Worm (Caenorhabditis elegans) whole organism, L1 larva: ENCODE results near the gene pei-2.

Experiments used
- C04F5.9 ChIP-seq: sonication (generic microtip); optimal IDR thresholded peaks from 2 replicates; lab custom pipeline; 2016; ENCODE audit warnings: missing genetic modification characterization, missing compliant biosample characterization
- C34B4.2 ChIP-seq: sonication (generic microtip); optimal IDR thresholded peaks from 2 replicates; lab custom pipeline; 2017; ENCODE audit warnings: mild to moderate bottlenecking, missing genetic modification characterization, missing compliant biosample characterization
- Y116A8C.19 ChIP-seq: sonication (generic microtip); optimal IDR thresholded peaks from 2 replicates; lab custom pipeline; 2016; ENCODE audit warnings: missing compliant biosample characterization, missing genetic modification characterization, borderline replicate concordance
- aly-2 ChIP-seq: fragments of 150-350 bp; optimal IDR thresholded peaks from 2 replicates; lab custom pipeline; 2014; ENCODE audit warnings: missing biosample characterization, missing genetic modification characterization
- blmp-1 ChIP-seq: fragments of 150-350 bp; optimal IDR thresholded peaks from 2 replicates; lab custom pipeline; 2014; ENCODE audit warnings: missing biosample characterization, missing genetic modification characterization
- ceh-63 ChIP-seq: fragments of 200-800 bp; sonication (Bioruptor generic); optimal IDR thresholded peaks from 2 replicates; lab custom pipeline; 2018; ENCODE audit warnings: mild to moderate bottlenecking, missing genetic modification characterization, missing compliant biosample characterization
- ceh-82 ChIP-seq, 3 experiments: fragments of 150-350 bp in 1 of 3; sonication (generic microtip) in 2 of 3; optimal IDR thresholded peaks; 2 replicates each; lab custom pipeline; 2014 to 2017; ENCODE audit warnings: missing biosample characterization in 3 of 3, missing genetic modification characterization in 3 of 3
- ceh-90 ChIP-seq: sonication (generic microtip); optimal IDR thresholded peaks from 2 replicates; lab custom pipeline; 2016; ENCODE audit warnings: missing genetic modification characterization, missing compliant biosample characterization
- dpl-1 ChIP-seq, 3 experiments: fragments of 150-350 bp in 2 of 3; sonication (generic microtip) in 1 of 3; optimal IDR thresholded peaks; 2 replicates each; lab custom pipeline; 2014 to 2017; ENCODE audit warnings: missing biosample characterization in 3 of 3, missing genetic modification characterization in 3 of 3, missing genetic modification reagents in 3 of 3
- efl-1 ChIP-seq, 4 experiments: fragments of 150-350 bp; optimal IDR thresholded peaks in 3 of 4; peaks in 1 of 4; 1 replicate in 1 of 4; 2 replicates in 3 of 4; lab custom pipeline; 2014; ENCODE audit warnings: missing biosample characterization in 2 of 4, missing genetic modification characterization in 2 of 4, missing genetic modification reagents in 2 of 4
- egl-13 ChIP-seq: sonication (generic microtip); optimal IDR thresholded peaks from 2 replicates; lab custom pipeline; 2016; ENCODE audit warnings: missing genotype, missing genetic modification reagents, missing genetic modification characterization, missing compliant biosample characterization
- elt-2 ChIP-seq: sonication (generic microtip); optimal IDR thresholded peaks from 2 replicates; lab custom pipeline; 2016; ENCODE audit warnings: missing genetic modification characterization, mild to moderate bottlenecking, inconsistent platforms, missing compliant biosample characterization, missing genetic modification reagents
- elt-3 ChIP-seq, 6 experiments: fragments of 150-350 bp in 1 of 6; sonication (generic microtip); optimal IDR thresholded peaks; 2 replicates each; lab custom pipeline; 2017 to 2018; ENCODE audit warnings: missing biosample characterization in 6 of 6, missing genetic modification characterization in 6 of 6, inconsistent platforms in 1 of 6
- ets-5 ChIP-seq: fragments of 200-800 bp; sonication (Bioruptor generic); IDR thresholded peaks from 2 replicates; pipeline ENCODE4 v1.3.6; 2022; ENCODE audit warnings: missing genetic modification characterization, missing compliant biosample characterization
- fkh-8 ChIP-seq: sonication (generic microtip); optimal IDR thresholded peaks from 2 replicates; lab custom pipeline; 2016; ENCODE audit warnings: mild to moderate bottlenecking, missing genetic modification characterization, missing compliant biosample characterization
- fos-1 ChIP-seq: fragments of 150-350 bp; optimal IDR thresholded peaks from 2 replicates; lab custom pipeline; 2014; ENCODE audit warnings: missing biosample characterization, missing genetic modification characterization
- grh-1 ChIP-seq: fragments of 200-800 bp; sonication (Bioruptor generic); IDR thresholded peaks from 2 replicates; pipeline ENCODE4 v1.3.6; 2022; ENCODE audit warnings: missing genetic modification reagents, missing genetic modification characterization, missing compliant biosample characterization
- hpl-2 ChIP-seq: fragments of 150-350 bp; optimal IDR thresholded peaks from 2 replicates; lab custom pipeline; 2014; ENCODE audit warnings: missing biosample characterization, missing genetic modification reagents, missing genetic modification characterization
- irx-1 ChIP-seq: sonication (generic microtip); optimal IDR thresholded peaks from 2 replicates; lab custom pipeline; 2016; ENCODE audit warnings: missing genetic modification characterization, missing compliant biosample characterization
- isw-1 ChIP-seq: fragments of 200-800 bp; sonication (Bioruptor generic); IDR thresholded peaks from 2 replicates; pipeline ENCODE4 v1.3.6; 2022; ENCODE audit warnings: missing genetic modification characterization, missing compliant biosample characterization
- jun-1 ChIP-seq: fragments of 150-350 bp; optimal IDR thresholded peaks from 2 replicates; lab custom pipeline; 2014; ENCODE audit warnings: missing biosample characterization, missing genetic modification reagents, missing genetic modification characterization
- lin-15B ChIP-seq: fragments of 150-350 bp; sonication (generic microtip); optimal IDR thresholded peaks from 3 replicates; lab custom pipeline; 2014; ENCODE audit warnings: missing biosample characterization, missing genetic modification characterization
- lin-35 ChIP-seq, 2 experiments: fragments of 150-350 bp; optimal IDR thresholded peaks; 2 replicates each; lab custom pipeline; 2014; ENCODE audit warnings: missing biosample characterization in 2 of 2, missing genetic modification characterization in 2 of 2, missing genetic modification reagents in 2 of 2
- lin-39 ChIP-seq: fragments of 150-350 bp; optimal IDR thresholded peaks from 2 replicates; lab custom pipeline; 2014; ENCODE audit warnings: missing biosample characterization, missing genetic modification reagents, missing genetic modification characterization
- mep-1 ChIP-seq: fragments of 150-350 bp; optimal IDR thresholded peaks from 2 replicates; lab custom pipeline; 2014; ENCODE audit warnings: missing biosample characterization, missing genetic modification characterization
- nhr-12 ChIP-seq: sonication (generic microtip); optimal IDR thresholded peaks from 2 replicates; lab custom pipeline; 2017; ENCODE audit warnings: missing biosample characterization, missing genetic modification characterization
- nhr-19 ChIP-seq: fragments of 200-800 bp; sonication (Bioruptor generic); conservative IDR thresholded peaks from 2 replicates; pipeline ENCODE4 v1.3.6; 2022; ENCODE audit warnings: missing genetic modification characterization, missing compliant biosample characterization
- nhr-20 ChIP-seq: sonication (generic microtip); optimal IDR thresholded peaks from 2 replicates; lab custom pipeline; 2016; ENCODE audit warnings: mild to moderate bottlenecking, missing genetic modification characterization, missing compliant biosample characterization
- nhr-237 ChIP-seq: fragments of 150-350 bp; optimal IDR thresholded peaks from 2 replicates; lab custom pipeline; 2014; ENCODE audit warnings: missing biosample characterization, missing genetic modification characterization
- nhr-47 ChIP-seq: sonication (generic microtip); optimal IDR thresholded peaks from 2 replicates; lab custom pipeline; 2016; ENCODE audit warnings: mild to moderate bottlenecking, missing genetic modification characterization, moderate library complexity, missing compliant biosample characterization
- nhr-76 ChIP-seq: sonication (generic microtip); optimal IDR thresholded peaks from 2 replicates; lab custom pipeline; 2017; ENCODE audit warnings: missing biosample characterization, missing genetic modification characterization
- nhr-77 ChIP-seq: fragments of 150-350 bp; optimal IDR thresholded peaks from 2 replicates; lab custom pipeline; 2014; ENCODE audit warnings: missing biosample characterization, missing genetic modification characterization
- nhr-84 ChIP-seq: sonication (generic microtip); optimal IDR thresholded peaks from 2 replicates; lab custom pipeline; 2017; ENCODE audit warnings: missing biosample characterization, missing genetic modification characterization
- nhr-85 ChIP-seq: sonication (generic microtip); peaks from one replicate; lab custom pipeline; 2016; ENCODE audit warnings: missing genetic modification characterization, inconsistent platforms, missing compliant biosample characterization
- nhr-90 ChIP-seq: sonication (generic microtip); optimal IDR thresholded peaks from 2 replicates; lab custom pipeline; 2016; ENCODE audit warnings: mild to moderate bottlenecking, missing genetic modification characterization, missing compliant biosample characterization; ENCODE audit not compliant: poor library complexity
- pax-3 ChIP-seq: fragments of 200-800 bp; sonication (Bioruptor generic); optimal IDR thresholded peaks from 2 replicates; lab custom pipeline; 2018; ENCODE audit warnings: mild to moderate bottlenecking, missing genetic modification characterization, moderate library complexity, missing compliant biosample characterization
- snu-23 ChIP-seq: sonication (generic microtip); optimal IDR thresholded peaks from 2 replicates; lab custom pipeline; 2016; ENCODE audit warnings: missing genetic modification characterization, missing compliant biosample characterization
- sox-4 ChIP-seq: sonication (generic microtip); optimal IDR thresholded peaks from 2 replicates; lab custom pipeline; 2016; ENCODE audit warnings: missing genetic modification characterization, missing compliant biosample characterization
- sup-37 ChIP-seq: fragments of 200-800 bp; sonication (Bioruptor generic); optimal IDR thresholded peaks from 2 replicates; lab custom pipeline; 2018; ENCODE audit warnings: mild to moderate bottlenecking, missing genetic modification characterization, missing compliant biosample characterization
- tbx-2 ChIP-seq: sonication (generic microtip); optimal IDR thresholded peaks from 2 replicates; lab custom pipeline; 2016; ENCODE audit warnings: missing genetic modification characterization, missing compliant biosample characterization
- tlp-1 ChIP-seq: fragments of 150-350 bp; optimal IDR thresholded peaks from 2 replicates; lab custom pipeline; 2014; ENCODE audit warnings: missing biosample characterization, missing genetic modification characterization
- unc-98 ChIP-seq: fragments of 200-800 bp; sonication (Bioruptor generic); IDR thresholded peaks from 2 replicates; pipeline ENCODE4 v1.3.6; 2022; ENCODE audit warnings: missing genetic modification characterization, missing compliant biosample characterization
- vab-15 ChIP-seq: sonication (generic microtip); optimal IDR thresholded peaks from 2 replicates; lab custom pipeline; 2017; ENCODE audit warnings: missing genotype, mild to moderate bottlenecking, missing genetic modification characterization, missing compliant biosample characterization
- zip-4 ChIP-seq: fragments of 200-800 bp; sonication (Bioruptor generic); optimal IDR thresholded peaks from 2 replicates; lab custom pipeline; 2018; ENCODE audit warnings: mild to moderate bottlenecking, missing genetic modification characterization, moderate library complexity, missing compliant biosample characterization
- ztf-11 ChIP-seq, 2 experiments: sonication (generic microtip); optimal IDR thresholded peaks; 2 replicates each; lab custom pipeline; 2016 to 2017; ENCODE audit warnings: missing genetic modification characterization in 2 of 2, missing biosample characterization in 1 of 2, missing compliant biosample characterization in 1 of 2

pei-2 gene

DNA sequence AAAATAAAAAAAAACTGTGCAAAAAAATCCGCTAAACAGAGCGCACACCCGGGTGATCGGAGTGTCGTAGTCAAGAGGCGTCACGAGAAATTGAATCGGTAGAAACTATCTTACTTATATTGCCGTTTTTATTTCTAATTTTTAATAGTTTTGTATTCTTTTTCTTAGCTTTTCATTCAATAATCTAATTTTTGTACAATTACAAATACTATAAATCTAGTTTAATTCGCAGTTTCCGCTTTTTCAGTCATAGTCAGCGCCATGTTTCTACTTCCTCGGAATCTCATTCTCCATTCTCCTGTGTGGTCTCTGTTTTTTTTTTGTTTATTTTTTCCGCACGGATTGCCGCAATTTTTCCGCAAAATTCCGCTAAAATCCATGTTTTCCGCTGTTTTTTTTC lies 19.4 kb downstream of the pei-2 start (continued):
- no peak for TF ChIP-seq tlp-1 (tag; lab: Kevin White, UChicago)
- peak; percentile 57 for TF ChIP-seq mep-1 (tag; lab: Kevin White, UChicago)
- TF ChIP-seq snu-23 (GFP tag; lab: Kevin White, UChicago) = peak; percentile 88
- peak; percentile 67 for TF ChIP-seq nhr-19 (GFP tag; lab: Robert Waterston, UW)
- peak; percentile 13 for TF ChIP-seq zip-4 (GFP tag; lab: Kevin White, UChicago)
- peak; percentile 52 for TF ChIP-seq lin-39 (tag; lab: Kevin White, UChicago)
- peak; percentile 71 to 74 for TF ChIP-seq lin-35 (GFP tag; optimal IDR thresholded peaks at IDR 0.05; lab: Kevin White, UChicago)
- no peak for TF ChIP-seq grh-1 (GFP tag; lab: Robert Waterston, UW)
- peak; percentile 81 for TF ChIP-seq ceh-90 (tag; lab: Kevin White, UChicago)
- TF ChIP-seq C04F5.9 (tag; lab: Kevin White, UChicago) = peak; percentile 75
- peak; percentile 48 to 61 (median 54) for TF ChIP-seq dpl-1 (GFP tag; optimal IDR thresholded peaks at IDR 0.05; lab: Kevin White, UChicago)
- peak; percentile 94 for TF ChIP-seq nhr-85 (tag; lab: Kevin White, UChicago)
- TF ChIP-seq vab-15 = peak; percentile 6
- TF ChIP-seq lin-15B (tag; lab: Kevin White, UChicago) = peak; percentile 21
- TF ChIP-seq elt-2 (tag; lab: Kevin White, UChicago) = peak; percentile 59
- peak; percentile 23 for TF ChIP-seq nhr-237 (tag; lab: Kevin White, UChicago)
- TF ChIP-seq blmp-1 (tag; lab: Kevin White, UChicago) = peak; percentile 18
- TF ChIP-seq C34B4.2 (tag; lab: Kevin White, UChicago) = no peak
- TF ChIP-seq pax-3 (tag; lab: Kevin White, UChicago) = peak; percentile 96
- peak; percentile 95 for TF ChIP-seq nhr-90
- peak; percentile 36 for TF ChIP-seq fos-1 (tag; lab: Kevin White, UChicago)
- peak; percentile 81 for TF ChIP-seq irx-1
- TF ChIP-seq jun-1 (tag; lab: Kevin White, UChicago) = no peak
- peak; percentile 84 for TF ChIP-seq isw-1 (GFP tag; lab: Robert Waterston, UW)
- peak; percentile 62 for TF ChIP-seq sup-37 (GFP tag; lab: Kevin White, UChicago)
- no peak for TF ChIP-seq nhr-12 (tag; lab: Kevin White, UChicago)
- peak; percentile 91 for TF ChIP-seq tbx-2 (tag; lab: Kevin White, UChicago)
- peak; percentile 93 for TF ChIP-seq nhr-47 (tag; lab: Kevin White, UChicago)
- peak; percentile 52 for TF ChIP-seq Y116A8C.19 (tag; lab: Kevin White, UChicago)
- TF ChIP-seq egl-13 (tag; lab: Kevin White, UChicago) = peak; percentile 81
- TF ChIP-seq elt-3 (tag; optimal IDR thresholded peaks at IDR 0.05; lab: Kevin White, UChicago) = no peak
- TF ChIP-seq ceh-82 (tag; optimal IDR thresholded peaks at IDR 0.05; lab: Kevin White, UChicago) = peak; percentile 41 to 49 (median 42)
- peak; percentile 62 for TF ChIP-seq ceh-63 (GFP tag; lab: Kevin White, UChicago)
- TF ChIP-seq aly-2 (tag; lab: Kevin White, UChicago) = no peak
- TF ChIP-seq ztf-11 (tag; optimal IDR thresholded peaks at IDR 0.05; lab: Kevin White, UChicago) = peak in 1 of 2 experiments; percentile 99
- TF ChIP-seq nhr-77 = peak; percentile 5
- TF ChIP-seq sox-4 = peak; percentile 86
- TF ChIP-seq hpl-2 (GFP tag; lab: Kevin White, UChicago) = peak; percentile 61
- TF ChIP-seq unc-98 (GFP tag; lab: Robert Waterston, UW) = peak; percentile 97
- peak; percentile 83 for TF ChIP-seq nhr-20 (tag; lab: Kevin White, UChicago)
- TF ChIP-seq fkh-8 (tag; lab: Kevin White, UChicago) = peak; percentile 92
- TF ChIP-seq nhr-76 = no peak

ce11 chrV:1003400-1003799 lies 19.9 kb downstream of the pei-2 start, which contains the start of gene Y50D4C.5:
TSS of gene Y50D4C.5 (minus strand) at chrV:1003744.
- no peak for TF ChIP-seq nhr-84
- TF ChIP-seq ets-5 (GFP tag; lab: Robert Waterston, UW) = 0 out of 2 replicates have a peak, but pooled peaks have one; percentile 68
- no peak for TF ChIP-seq efl-1 (optimal IDR thresholded peaks at IDR 0.05; lab: Kevin White, UChicago)
- peak in 1 of 2 experiments; percentile 78 for TF ChIP-seq efl-1 (GFP tag; optimal IDR thresholded peaks at IDR 0.05 in 1 of 2; lab: Kevin White, UChicago)
- TF ChIP-seq, all 84 proteins: peak for 2
